Fruit fly (Drosophila melanogaster) Kc167 (cell line): Measurements from ENCODE around the gene Thor.

Experiments
- Myc ChIP-seq: fragments of >200 bp; optimal IDR thresholded peaks from 2 replicates; lab custom pipeline; 2017; ENCODE audit warnings: missing external identifiers
- Sin3A ChIP-seq: fragments of >200 bp; optimal IDR thresholded peaks from 2 replicates; lab custom pipeline; 2018; ENCODE audit warnings: missing external identifiers
- h ChIP-seq: fragments of >200 bp; optimal IDR thresholded peaks from 3 replicates; lab custom pipeline; 2018; ENCODE audit warnings: missing external identifiers
- insv ChIP-seq: fragments of >200 bp; optimal IDR thresholded peaks from 3 replicates; lab custom pipeline; 2018; ENCODE audit warnings: missing external identifiers
- psq ChIP-seq: fragments of >200 bp; optimal IDR thresholded peaks from 2 replicates; lab custom pipeline; 2017; ENCODE audit warnings: missing external identifiers
- ttk ChIP-seq: sonication (Bioruptor generic); optimal IDR thresholded peaks from 2 replicates; lab custom pipeline; 2017; ENCODE audit warnings: missing external identifiers

The Thor gene

dm6 chr2L:3452286-3452685 lies 25.9 kb upstream of the Thor start, which contains the start of gene CG12795:
CG12795 (plus strand) TSS chr2L:3452466.
- TF ChIP-seq insv (lab: Kevin White, UChicago) (no peak), psq (lab: Kevin White, UChicago) (no peak), ttk (lab: Kevin White, UChicago) (no peak), h (lab: Kevin White, UChicago) (no peak), Sin3A (no peak), Myc (no peak)

dm6 chr2L:3457007-3457406 lies 21.2 kb upstream of the Thor start, which contains the start of the genes Cog3 and Sec5:
Cog3 (minus strand) TSS chr2L:3457064.
Sec5 (plus strand) TSS chr2L:3457302.
- TF ChIP-seq insv (lab: Kevin White, UChicago) (no peak), ttk (lab: Kevin White, UChicago) (no peak), Myc (no peak), h (lab: Kevin White, UChicago) (no peak), psq (lab: Kevin White, UChicago) (no peak), Sin3A (no peak)

dm6 chr2L:3461760-3462159 lies 16.5 kb upstream of the Thor start, which contains the start of gene CG3246:
CG3246 (minus strand) TSS chr2L:3461952.
- TF ChIP-seq Sin3A (no peak), psq (lab: Kevin White, UChicago) (no peak), insv (lab: Kevin White, UChicago) (no peak), ttk (lab: Kevin White, UChicago) (no peak), h (lab: Kevin White, UChicago) (no peak), Myc (no peak)

dm6 chr2L:3465426-3465825 lies 12.8 kb upstream of the Thor start:
- no peak for TF ChIP-seq Myc
- no peak for TF ChIP-seq h (lab: Kevin White, UChicago)
- no peak for TF ChIP-seq ttk (lab: Kevin White, UChicago)
- no peak for TF ChIP-seq Sin3A
- TF ChIP-seq psq (lab: Kevin White, UChicago) = no peak
- TF ChIP-seq insv (lab: Kevin White, UChicago) = no peak

dm6 chr2L:3465918-3466727 lies 12.1 kb upstream of the Thor start, which contains the start of the genes msl-2 and ND-PDSW:
msl-2 (minus strand) TSS chr2L:3466112.
ND-PDSW (plus strand) TSS chr2L:3466157.
- TF ChIP-seq h (lab: Kevin White, UChicago) (no peak), Sin3A (no peak), psq (lab: Kevin White, UChicago) (no peak), Myc (no peak), insv (lab: Kevin White, UChicago) (no peak), ttk (lab: Kevin White, UChicago) (no peak)

DNA sequence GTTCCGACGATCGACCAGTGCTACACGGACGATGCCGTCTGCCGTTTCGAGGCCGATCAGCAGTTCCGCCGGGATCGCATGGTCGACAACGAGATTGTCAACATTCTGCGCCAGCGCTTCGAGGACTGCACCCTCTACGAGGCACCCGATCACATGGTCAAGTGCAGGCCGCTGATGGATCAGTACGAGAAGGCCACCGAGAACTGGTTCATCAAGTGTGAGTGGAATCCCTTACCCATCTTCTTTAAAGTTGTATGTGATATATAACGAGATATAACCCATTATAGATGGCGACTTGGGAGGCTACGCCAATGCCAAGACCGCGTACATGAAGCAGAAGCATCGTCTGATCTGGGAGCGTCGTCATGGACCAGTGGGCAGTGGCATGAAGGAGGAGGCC lies 11.4 kb upstream of the Thor start:
- TF ChIP-seq Sin3A = no peak
- no peak for TF ChIP-seq insv (lab: Kevin White, UChicago)
- TF ChIP-seq Myc = no peak
- TF ChIP-seq ttk (lab: Kevin White, UChicago) = no peak
- TF ChIP-seq h (lab: Kevin White, UChicago) = no peak
- TF ChIP-seq psq (lab: Kevin White, UChicago) = no peak

dm6 chr2L:3469869-3470268 lies 8.4 kb upstream of the Thor start, which contains the start of the genes Pif1 and CG31776:
Pif1 (minus strand) TSS chr2L:3470004.
CG31776 (plus strand) TSS chr2L:3470182.
- TF ChIP-seq h (lab: Kevin White, UChicago) = no peak
- no peak for TF ChIP-seq ttk (lab: Kevin White, UChicago)
- no peak for TF ChIP-seq Myc
- TF ChIP-seq Sin3A = no peak
- TF ChIP-seq insv (lab: Kevin White, UChicago) = no peak
- TF ChIP-seq psq (lab: Kevin White, UChicago) = no peak

DNA sequence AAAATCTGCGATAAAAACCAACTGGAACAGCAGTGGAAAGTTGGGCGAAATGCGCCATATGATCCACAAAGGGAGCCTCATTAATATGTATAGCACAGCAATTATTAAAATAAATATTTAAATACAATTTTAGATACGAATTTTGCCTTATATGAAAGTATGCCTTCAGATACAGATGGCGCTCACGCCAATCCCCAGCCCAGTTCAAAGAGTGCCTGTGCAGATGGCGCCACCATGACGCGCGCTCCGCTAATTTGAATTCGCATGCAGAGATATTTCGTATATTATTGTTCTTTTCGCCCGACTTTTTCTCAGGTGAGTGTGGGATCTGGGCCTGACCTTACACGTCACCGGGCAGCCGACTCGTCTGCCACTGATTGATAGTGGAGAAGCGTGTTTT lies 6.0 kb upstream of the Thor start, which contains the start of gene Pgant4:
Pgant4 (plus strand) TSS at position 362 of the 400 bp plus-strand sequence.
- TF ChIP-seq insv (lab: Kevin White, UChicago) (no peak), Sin3A (no peak), psq (lab: Kevin White, UChicago) (no peak), h (lab: Kevin White, UChicago) (no peak)

- TF ChIP-seq Sin3A (no peak), insv (lab: Kevin White, UChicago) (no peak), h (lab: Kevin White, UChicago) (no peak), Myc (no peak), ttk (lab: Kevin White, UChicago) (no peak), psq (lab: Kevin White, UChicago) (no peak)
These were observed 3.1 kb upstream of the Thor start for dm6 chr2L:3475168-3475567.

DNA sequence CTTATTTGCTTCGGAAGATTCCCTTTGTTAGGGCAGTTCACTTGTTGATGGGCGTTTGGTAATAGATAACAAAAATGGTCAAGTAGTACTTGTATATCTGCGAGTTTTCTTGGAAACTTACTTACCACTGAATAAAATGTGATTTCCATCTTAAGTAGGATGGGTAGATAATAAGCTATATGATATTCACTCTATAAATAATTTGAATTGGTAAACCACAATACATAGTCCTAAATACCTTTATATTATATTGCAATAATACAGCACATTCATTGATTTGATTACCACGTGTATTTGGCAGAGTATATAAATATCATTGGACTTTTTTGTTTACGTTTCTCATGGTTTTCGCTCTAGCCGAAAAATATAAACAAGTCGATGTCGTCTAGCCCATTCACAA lies 2.3 kb upstream of the Thor start:
- TF ChIP-seq ttk (lab: Kevin White, UChicago) (no peak), insv (lab: Kevin White, UChicago) (no peak), Myc (no peak), psq (lab: Kevin White, UChicago) (no peak), Sin3A (no peak), h (lab: Kevin White, UChicago) (no peak)

DNA sequence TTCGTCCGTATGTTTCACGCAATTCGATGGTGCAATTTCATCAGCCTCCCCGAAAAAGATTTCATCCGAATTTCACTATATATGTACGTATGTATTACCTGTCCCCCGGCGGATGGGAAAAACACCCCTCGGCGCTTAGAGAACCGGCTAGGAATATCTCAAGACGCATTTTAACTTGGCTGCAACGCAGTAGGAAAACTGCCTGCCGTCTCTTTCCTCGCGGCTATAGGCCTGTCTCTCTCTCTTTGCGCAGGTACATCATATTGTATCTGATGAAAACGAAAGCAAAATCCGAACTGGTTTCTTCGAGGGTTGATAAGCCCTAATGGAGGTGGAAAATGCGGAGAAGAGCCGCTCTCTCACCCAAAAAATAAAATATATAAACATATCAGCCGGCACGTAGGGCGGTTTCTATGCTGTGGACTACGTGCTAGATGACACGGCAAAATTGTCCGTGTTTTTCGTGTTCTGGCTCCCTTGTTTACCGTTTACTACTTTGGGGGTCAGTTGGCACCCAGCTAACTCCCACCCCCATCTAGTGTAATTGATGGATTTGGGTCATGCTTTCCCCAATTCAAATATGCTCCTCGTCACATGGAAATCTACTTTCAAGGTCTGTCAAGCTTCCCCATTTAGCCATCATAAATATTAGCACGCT lies 1.7 kb upstream of the Thor start:
- TF ChIP-seq insv (lab: Kevin White, UChicago) = no peak
- no peak for TF ChIP-seq Myc
- TF ChIP-seq psq (lab: Kevin White, UChicago) = no peak
- TF ChIP-seq h (lab: Kevin White, UChicago) = no peak
- TF ChIP-seq ttk (lab: Kevin White, UChicago) = no peak
- TF ChIP-seq Sin3A = no peak
